Worm (Caenorhabditis elegans) whole organism, early embryonic: Measurements from ENCODE around the gene ruvb-2.

Experiments used
- B0310.2 ChIP-seq: sonication (generic microtip); optimal IDR thresholded peaks from 2 replicates; lab custom pipeline; 2016; ENCODE audit warnings: mild to moderate bottlenecking, missing genetic modification characterization, missing compliant biosample characterization
- F13C5.2 ChIP-seq: sonication (generic microtip); optimal IDR thresholded peaks from 2 replicates; lab custom pipeline; 2017; ENCODE audit warnings: mild to moderate bottlenecking, missing genetic modification characterization, inconsistent platforms, missing compliant biosample characterization
- aly-1 ChIP-seq: sonication (generic microtip); optimal IDR thresholded peaks from 2 replicates; lab custom pipeline; 2016; ENCODE audit warnings: missing genetic modification characterization, missing compliant biosample characterization
- ama-1 ChIP-seq: fragments of 150-350 bp; optimal IDR thresholded peaks from 2 replicates; lab custom pipeline; 2014
- ceh-13 ChIP-seq: fragments of 200-800 bp; sonication (Bioruptor generic); optimal IDR thresholded peaks from 2 replicates; lab custom pipeline; 2018; ENCODE audit warnings: mild to moderate bottlenecking, missing genetic modification characterization, missing compliant biosample characterization
- ceh-36 ChIP-seq: sonication (generic microtip); optimal IDR thresholded peaks from 2 replicates; lab custom pipeline; 2016; ENCODE audit warnings: missing genetic modification characterization, inconsistent platforms, missing compliant biosample characterization
- flt-1 ChIP-seq: fragments of 200-800 bp; sonication (Bioruptor generic); IDR thresholded peaks from 2 replicates; pipeline ENCODE4 v1.3.6; 2022; ENCODE audit warnings: missing genetic modification characterization, missing compliant biosample characterization
- hmbx-1 ChIP-seq: sonication (generic microtip); optimal IDR thresholded peaks from 2 replicates; lab custom pipeline; 2016; ENCODE audit warnings: mild to moderate bottlenecking, missing genetic modification characterization, missing compliant biosample characterization
- hnd-1 ChIP-seq: sonication (generic microtip); optimal IDR thresholded peaks from 2 replicates; lab custom pipeline; 2016; ENCODE audit warnings: missing genetic modification characterization, missing compliant biosample characterization
- scrt-1 ChIP-seq: fragments of 200-800 bp; sonication (Bioruptor generic); IDR thresholded peaks from 2 replicates; pipeline ENCODE4 v1.3.6; 2022; ENCODE audit warnings: missing genetic modification characterization, missing compliant biosample characterization
- sea-1 ChIP-seq: fragments of 200-800 bp; sonication (Bioruptor generic); conservative IDR thresholded peaks from 2 replicates; pipeline ENCODE4 v1.3.6; 2022; ENCODE audit warnings: missing genetic modification characterization, missing compliant biosample characterization
- tbx-11 ChIP-seq: fragments of 200-800 bp; sonication (Bioruptor generic); IDR thresholded peaks from 2 replicates; pipeline ENCODE4 v1.3.6; 2022; ENCODE audit warnings: missing genetic modification characterization, missing compliant biosample characterization
- tbx-37 ChIP-seq: fragments of 200-800 bp; sonication (Bioruptor generic); conservative IDR thresholded peaks from 2 replicates; pipeline ENCODE4 v1.3.6; 2022; ENCODE audit warnings: missing genetic modification reagents, missing genetic modification characterization, missing compliant biosample characterization
- tra-4 ChIP-seq: sonication (generic microtip); optimal IDR thresholded peaks from 2 replicates; lab custom pipeline; 2017; ENCODE audit warnings: missing genetic modification characterization, missing compliant biosample characterization

ce11 chrIV:6925520-6925919 lies 6.3 kb upstream of the ruvb-2 start:
- TF ChIP-seq hmbx-1 (tag; lab: Kevin White, UChicago): no peak
- TF ChIP-seq ceh-36 (tag; lab: Kevin White, UChicago): no peak
- TF ChIP-seq F13C5.2: no peak
- TF ChIP-seq sea-1 (GFP tag; lab: Robert Waterston, UW): no peak
- TF ChIP-seq ama-1 (lab: Kevin White, UChicago): no peak
- TF ChIP-seq tra-4: no peak
- no peak for TF ChIP-seq scrt-1 (GFP tag; lab: Robert Waterston, UW)
- no peak for TF ChIP-seq flt-1 (GFP tag; lab: Robert Waterston, UW)
- no peak for TF ChIP-seq tbx-11
- no peak for TF ChIP-seq ceh-13 (GFP tag; lab: Kevin White, UChicago)
- no peak for TF ChIP-seq hnd-1 (tag; lab: Kevin White, UChicago)
- no peak for TF ChIP-seq aly-1 (tag; lab: Kevin White, UChicago)
- no peak for TF ChIP-seq B0310.2 (tag; lab: Kevin White, UChicago)
- no peak for TF ChIP-seq tbx-37 (GFP tag; lab: Robert Waterston, UW)
